Worm (Caenorhabditis elegans) whole organism, late embryonic: ENCODE results near the gene mlt-7.

Experiments
- C08G9.2 ChIP-seq: sonication (generic microtip); optimal IDR thresholded peaks from 2 replicates; lab custom pipeline; 2016; ENCODE audit warnings: mild to moderate bottlenecking, missing genetic modification characterization, moderate library complexity, missing compliant biosample characterization
- C38D4.7 ChIP-seq: fragments of 200-800 bp; sonication (Bioruptor generic); optimal IDR thresholded peaks from 2 replicates; lab custom pipeline; 2018; ENCODE audit warnings: mild to moderate bottlenecking, missing genetic modification characterization, moderate library complexity, missing compliant biosample characterization
- F13H6.1 ChIP-seq: sonication (generic microtip); optimal IDR thresholded peaks from 2 replicates; lab custom pipeline; 2016; ENCODE audit warnings: missing genetic modification characterization, missing compliant biosample characterization
- K09A11.1 ChIP-seq: sonication (generic microtip); optimal IDR thresholded peaks from 2 replicates; lab custom pipeline; 2017; ENCODE audit warnings: antibody characterized with exemption, mild to moderate bottlenecking, missing genetic modification characterization, missing compliant biosample characterization; ENCODE audit not compliant: insufficient read depth
- ceh-14 ChIP-seq: sonication (generic microtip); optimal IDR thresholded peaks from 2 replicates; lab custom pipeline; 2016; ENCODE audit warnings: missing genotype, missing genetic modification characterization, missing compliant biosample characterization
- ceh-19 ChIP-seq: fragments of 200-800 bp; sonication (Bioruptor generic); optimal IDR thresholded peaks from 2 replicates; lab custom pipeline; 2018; ENCODE audit warnings: mild to moderate bottlenecking, missing genetic modification characterization, missing compliant biosample characterization
- ceh-2 ChIP-seq: sonication (generic microtip); optimal IDR thresholded peaks from 2 replicates; lab custom pipeline; 2016; ENCODE audit warnings: missing genotype, missing genetic modification characterization, missing compliant biosample characterization
- ceh-24 ChIP-seq: sonication (generic microtip); optimal IDR thresholded peaks from 2 replicates; lab custom pipeline; 2016; ENCODE audit warnings: mild to moderate bottlenecking, missing genetic modification characterization, missing compliant biosample characterization
- ceh-31 ChIP-seq: sonication (generic microtip); optimal IDR thresholded peaks from 2 replicates; lab custom pipeline; 2016; ENCODE audit warnings: missing genetic modification characterization, missing compliant biosample characterization
- ceh-6 ChIP-seq: fragments of 200-800 bp; sonication (Bioruptor generic); optimal IDR thresholded peaks from 2 replicates; lab custom pipeline; 2018; ENCODE audit warnings: mild to moderate bottlenecking, missing genetic modification characterization, missing compliant biosample characterization
- elt-2 ChIP-seq: sonication (generic microtip); optimal IDR thresholded peaks from 2 replicates; lab custom pipeline; 2016; ENCODE audit warnings: missing genetic modification reagents, missing genetic modification characterization, missing compliant biosample characterization
- eyg-1 ChIP-seq: sonication (generic microtip); optimal IDR thresholded peaks from 2 replicates; lab custom pipeline; 2016; ENCODE audit warnings: missing genotype, missing genetic modification characterization, missing compliant biosample characterization
- fkh-6 ChIP-seq: sonication (generic microtip); optimal IDR thresholded peaks from 2 replicates; lab custom pipeline; 2016; ENCODE audit warnings: missing genetic modification characterization, missing compliant biosample characterization
- gmeb-2 ChIP-seq: sonication (generic microtip); optimal IDR thresholded peaks from 2 replicates; lab custom pipeline; 2016; ENCODE audit warnings: missing genetic modification characterization, inconsistent platforms, missing compliant biosample characterization
- hlh-13 ChIP-seq: fragments of 200-800 bp; sonication (Bioruptor generic); optimal IDR thresholded peaks from 2 replicates; lab custom pipeline; 2018; ENCODE audit warnings: mild to moderate bottlenecking, missing genetic modification characterization, missing compliant biosample characterization
- hlh-15 ChIP-seq: sonication (generic microtip); optimal IDR thresholded peaks from 2 replicates; lab custom pipeline; 2016; ENCODE audit warnings: missing genetic modification characterization, missing compliant biosample characterization
- hlh-6 ChIP-seq: sonication (generic microtip); optimal IDR thresholded peaks from 2 replicates; lab custom pipeline; 2016; ENCODE audit warnings: missing genotype, missing genetic modification characterization, missing compliant biosample characterization
- hlh-8 ChIP-seq: sonication (generic microtip); optimal IDR thresholded peaks from 2 replicates; lab custom pipeline; 2016; ENCODE audit warnings: missing genotype, missing genetic modification characterization, missing compliant biosample characterization
- lin-11 ChIP-seq: fragments of 200-800 bp; sonication (Bioruptor generic); optimal IDR thresholded peaks from 2 replicates; lab custom pipeline; 2018; ENCODE audit warnings: mild to moderate bottlenecking, missing genetic modification characterization, missing compliant biosample characterization
- mec-3 ChIP-seq: sonication (generic microtip); optimal IDR thresholded peaks from 2 replicates; lab custom pipeline; 2016; ENCODE audit warnings: borderline replicate concordance, missing genetic modification characterization, missing compliant biosample characterization
- nhr-232 ChIP-seq: sonication (generic microtip); optimal IDR thresholded peaks from 2 replicates; lab custom pipeline; 2016; ENCODE audit warnings: missing genetic modification characterization, missing compliant biosample characterization
- odd-2 ChIP-seq: sonication (generic microtip); optimal IDR thresholded peaks from 2 replicates; lab custom pipeline; 2017; ENCODE audit warnings: antibody characterized with exemption, mild to moderate bottlenecking, missing genetic modification characterization, missing compliant biosample characterization
- pag-3 ChIP-seq: sonication (generic microtip); optimal IDR thresholded peaks from 2 replicates; lab custom pipeline; 2016; ENCODE audit warnings: missing compliant biosample characterization, missing genetic modification characterization, borderline replicate concordance
- pha-2 ChIP-seq: sonication (generic microtip); optimal IDR thresholded peaks from 2 replicates; lab custom pipeline; 2017; ENCODE audit warnings: mild to moderate bottlenecking, missing genetic modification characterization, missing compliant biosample characterization
- pqm-1 ChIP-seq: sonication (generic microtip); optimal IDR thresholded peaks from 2 replicates; lab custom pipeline; 2016; ENCODE audit warnings: missing genetic modification characterization, missing compliant biosample characterization
- pros-1 ChIP-seq: fragments of 150-350 bp; optimal IDR thresholded peaks from 2 replicates; lab custom pipeline; 2014; ENCODE audit warnings: missing biosample characterization, missing genetic modification reagents, missing genetic modification characterization
- sdc-2 ChIP-seq: sonication (generic microtip); optimal IDR thresholded peaks from 2 replicates; lab custom pipeline; 2016; ENCODE audit warnings: missing genotype, missing genetic modification characterization, missing compliant biosample characterization
- ttx-3 ChIP-seq: sonication (generic microtip); optimal IDR thresholded peaks from 2 replicates; lab custom pipeline; 2016; ENCODE audit warnings: missing genetic modification reagents, missing genetic modification characterization, missing compliant biosample characterization
- unc-3 ChIP-seq, 2 experiments: fragments of 200-800 bp in 1 of 2; sonication (Bioruptor generic) in 1 of 2; sonication (generic microtip) in 1 of 2; conservative IDR thresholded peaks in 1 of 2; optimal IDR thresholded peaks in 1 of 2; 2 replicates each; pipeline versions ENCODE4 v1.3.6 to Lab custom; 2016 to 2022; ENCODE audit warnings: missing compliant biosample characterization in 2 of 2, missing genetic modification characterization in 2 of 2, missing genetic modification reagents in 1 of 2
- unc-42 ChIP-seq: sonication (generic microtip); optimal IDR thresholded peaks from 2 replicates; lab custom pipeline; 2016; ENCODE audit warnings: missing genotype, missing genetic modification characterization, missing compliant biosample characterization
- unc-86 ChIP-seq: sonication (generic microtip); optimal IDR thresholded peaks from 2 replicates; lab custom pipeline; 2016; ENCODE audit warnings: missing genetic modification characterization, missing compliant biosample characterization

mlt-7 gene

ce11 chrII:4392526-4393057 is at the start of gene mlt-7:
TSS of gene mlt-7 (plus strand) at chrII:4393007.
- TF ChIP-seq ceh-2 (tag; lab: Kevin White, UChicago) (no peak), fkh-6 (tag; lab: Kevin White, UChicago) (peak; percentile 82), ceh-6 (GFP tag; lab: Kevin White, UChicago) (no peak)

ce11 chrII:4344317-4344716 is 48.5 kb upstream of the mlt-7 start:
- TF ChIP-seq ttx-3 (tag; lab: Kevin White, UChicago) (no peak), hlh-6 (tag; lab: Kevin White, UChicago) (peak; percentile 30), odd-2 (tag; lab: Kevin White, UChicago) (no peak), pros-1 (no peak), pha-2 (tag; lab: Kevin White, UChicago) (no peak), C38D4.7 (GFP tag; lab: Kevin White, UChicago) (no peak), mec-3 (no peak), lin-11 (no peak)

DNA sequence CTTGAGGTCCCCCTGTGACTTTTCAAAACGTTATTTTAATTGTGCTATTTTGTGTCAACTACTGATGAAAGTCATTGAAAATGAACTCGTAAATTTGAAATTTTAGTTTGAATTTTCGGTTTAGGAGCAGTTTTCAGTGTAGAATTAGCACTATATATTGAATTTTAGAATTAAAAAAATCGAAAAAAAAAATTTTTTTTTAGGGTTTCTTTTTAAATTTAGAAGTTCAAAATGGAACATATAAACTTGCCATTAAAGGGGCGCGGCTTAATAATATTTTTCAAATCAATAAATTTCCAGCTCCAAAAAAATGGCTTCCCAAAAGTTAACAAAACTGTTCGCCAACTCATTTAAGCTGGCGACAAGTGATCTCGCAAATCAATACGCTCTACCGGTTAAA is 41.9 kb upstream of the mlt-7 start, which contains the start of gene H20J04.9:
H20J04.9 (plus strand) TSS at position 301 of the 400 bp plus-strand sequence.
- no peak for TF ChIP-seq gmeb-2 (tag; lab: Kevin White, UChicago)
- no peak for TF ChIP-seq pqm-1
- no peak for TF ChIP-seq pha-2 (tag; lab: Kevin White, UChicago)
- TF ChIP-seq hlh-6 (tag; lab: Kevin White, UChicago) = no peak
- TF ChIP-seq unc-86 = no peak
- no peak for TF ChIP-seq F13H6.1 (tag; lab: Kevin White, UChicago)
- no peak for TF ChIP-seq hlh-8 (tag; lab: Kevin White, UChicago)
- TF ChIP-seq hlh-15 (tag; lab: Kevin White, UChicago) = no peak
- TF ChIP-seq ttx-3 (tag; lab: Kevin White, UChicago) = no peak
- TF ChIP-seq sdc-2 (tag; lab: Kevin White, UChicago) = no peak
- no peak for TF ChIP-seq odd-2 (tag; lab: Kevin White, UChicago)
- TF ChIP-seq elt-2 (tag; lab: Kevin White, UChicago) = no peak
- no peak for TF ChIP-seq C08G9.2 (tag; lab: Kevin White, UChicago)

ce11 chrII:4355217-4355616 is 37.6 kb upstream of the mlt-7 start, which contains the start of the genes H20J04.7 and H20J04.1:
TSS of gene H20J04.7 (minus strand) at chrII:4355317.
TSS of gene H20J04.1 (plus strand) at chrII:4355613.
- no peak for TF ChIP-seq ceh-19 (GFP tag; lab: Kevin White, UChicago)
- no peak for TF ChIP-seq C38D4.7 (GFP tag; lab: Kevin White, UChicago)
- no peak for TF ChIP-seq unc-42 (tag; lab: Kevin White, UChicago)
- no peak for TF ChIP-seq nhr-232 (tag; lab: Kevin White, UChicago)
- no peak for TF ChIP-seq ttx-3 (tag; lab: Kevin White, UChicago)
- no peak for TF ChIP-seq pag-3 (tag; lab: Kevin White, UChicago)
- TF ChIP-seq ceh-24 (tag; lab: Kevin White, UChicago) = no peak
- TF ChIP-seq ceh-6 (GFP tag; lab: Kevin White, UChicago) = no peak
- no peak for TF ChIP-seq elt-2 (tag; lab: Kevin White, UChicago)
- no peak for TF ChIP-seq hlh-13 (GFP tag; lab: Kevin White, UChicago)
- TF ChIP-seq pha-2 (tag; lab: Kevin White, UChicago) = no peak
- TF ChIP-seq hlh-8 (tag; lab: Kevin White, UChicago) = no peak
- no peak for TF ChIP-seq K09A11.1 (tag; lab: Kevin White, UChicago)
- no peak for TF ChIP-seq unc-3 (GFP tag; conservative IDR thresholded peaks at IDR 0.05; lab: Robert Waterston, UW)
- no peak for TF ChIP-seq unc-3 (tag; optimal IDR thresholded peaks at IDR 0.05; lab: Kevin White, UChicago)
- TF ChIP-seq eyg-1 (tag; lab: Kevin White, UChicago) = no peak

- TF ChIP-seq ceh-24 (tag; lab: Kevin White, UChicago) = no peak
- TF ChIP-seq ceh-31 (tag; lab: Kevin White, UChicago) = no peak
- no peak for TF ChIP-seq sdc-2 (tag; lab: Kevin White, UChicago)
- TF ChIP-seq ceh-14 (tag; lab: Kevin White, UChicago) = no peak
Observed at ce11 chrII:4358765-4359164, 34.0 kb upstream of the mlt-7 start, which contains the start of gene lat-2. TSS of gene lat-2 (plus strand) at chrII:4359065.
